Fruit fly (Drosophila melanogaster): ENCODE data around the gene CG3726.

CG3726 gene

dm6 chrX:5900146-5901093 lies 16.5 kb upstream of the CG3726 start, which contains the start of gene Act5C (continued):
- TF ChIP-seq CG11902 (GFP tag; optimal IDR thresholded peaks at IDR 0.05) (peak; percentile 93), lz (GFP tag; optimal IDR thresholded peaks at IDR 0.05) (peak; percentile 97), CG8319 (GFP tag; optimal IDR thresholded peaks at IDR 0.05) (peak; percentile 93), CG15336 (GFP tag; IDR thresholded peaks at IDR 0.05) (peak; percentile 96), acj6 (GFP tag; optimal IDR thresholded peaks at IDR 0.05) (peak; percentile 95), svp (GFP tag) (peak; percentile 99), Ets21C (GFP tag; optimal IDR thresholded peaks at IDR 0.05) (peak; percentile 92), cyc (GFP tag; optimal IDR thresholded peaks at IDR 0.05) (peak; percentile 98), OdsH (GFP tag; optimal IDR thresholded peaks at IDR 0.05) (peak; percentile 96), CG4318 (GFP tag; optimal IDR thresholded peaks at IDR 0.05) (peak; percentile 90), CG10631 (GFP tag; optimal IDR thresholded peaks at IDR 0.05) (peak; percentile 97), eg (GFP tag; IDR thresholded peaks at IDR 0.05) (peak; percentile 98), CG16779 (tag; optimal IDR thresholded peaks at IDR 0.05) (peak; percentile 96), CG34406 (GFP tag; optimal IDR thresholded peaks at IDR 0.05) (peak; percentile 95), CG31627 (GFP tag; optimal IDR thresholded peaks at IDR 0.05) (peak; percentile 96), fd85E (GFP tag; optimal IDR thresholded peaks at IDR 0.05) (peak; percentile 85), Sox15 (GFP tag; optimal IDR thresholded peaks at IDR 0.05) (peak; percentile 93), ss (GFP tag; optimal IDR thresholded peaks at IDR 0.05) (peak; percentile 95 to 98), CG8632 (GFP tag; optimal IDR thresholded peaks at IDR 0.05) (peak; percentile 96), dac (GFP tag; optimal IDR thresholded peaks at IDR 0.05) (peak; percentile 93), Lpt (GFP tag; optimal IDR thresholded peaks at IDR 0.05) (peak; percentile 94), CG3919 (GFP tag; optimal IDR thresholded peaks at IDR 0.05) (peak; percentile 98), Blimp-1 (GFP tag; optimal IDR thresholded peaks at IDR 0.05) (peak; percentile 86), dsx (GFP tag; optimal IDR thresholded peaks at IDR 0.05; ENCODE audit: poor library complexity, severe bottlenecking) (peak; percentile 96), esn (GFP tag; optimal IDR thresholded peaks at IDR 0.05) (peak; percentile 98), CG6792 (GFP tag; optimal IDR thresholded peaks at IDR 0.05) (peak; percentile 97), CG6854 (GFP tag; optimal IDR thresholded peaks at IDR 0.05) (peak; percentile 97), Met (GFP tag; optimal IDR thresholded peaks at IDR 0.05) (peak; percentile 97), topi (GFP tag; optimal IDR thresholded peaks at IDR 0.05) (peak; percentile 98), CG1621 (tag; optimal IDR thresholded peaks at IDR 0.05) (peak; percentile 99)

- no peak for TF ChIP-seq Ets21C (GFP tag; optimal IDR thresholded peaks at IDR 0.05)
- no peak for TF ChIP-seq CG11762 (GFP tag; optimal IDR thresholded peaks at IDR 0.05; ENCODE audit: insufficient read depth)
- TF ChIP-seq CG32006 (GFP tag; optimal IDR thresholded peaks at IDR 0.05), result peak; percentile 10
- peak; percentile 21 for TF ChIP-seq CG10669 (GFP tag; optimal IDR thresholded peaks at IDR 0.05)
- no peak for TF ChIP-seq Hr4 (GFP tag; optimal IDR thresholded peaks at IDR 0.05)
- TF ChIP-seq CG11902 (GFP tag; optimal IDR thresholded peaks at IDR 0.05), result no peak
- peak; percentile 46 for TF ChIP-seq CG3919 (GFP tag; optimal IDR thresholded peaks at IDR 0.05)
- peak; percentile 10 for TF ChIP-seq lz (GFP tag; optimal IDR thresholded peaks at IDR 0.05)
- TF ChIP-seq fd59A (GFP tag; optimal IDR thresholded peaks at IDR 0.05), result no peak
- TF ChIP-seq Hr39 (GFP tag; optimal IDR thresholded peaks at IDR 0.05), result no peak
- TF ChIP-seq Sox102F (GFP tag; optimal IDR thresholded peaks at IDR 0.05), result peak; percentile 71
- peak; percentile 5 for TF ChIP-seq CG16779 (tag; optimal IDR thresholded peaks at IDR 0.05)
- TF ChIP-seq spab (GFP tag; optimal IDR thresholded peaks at IDR 0.05), result no peak
- peak; percentile 5 for TF ChIP-seq Ets96B (tag; optimal IDR thresholded peaks at IDR 0.05)
- peak; percentile 48 for TF ChIP-seq net (GFP tag; optimal IDR thresholded peaks at IDR 0.05)
- peak; percentile 19 for TF ChIP-seq cyc (GFP tag; optimal IDR thresholded peaks at IDR 0.05)
- TF ChIP-seq vri (GFP tag; optimal IDR thresholded peaks at IDR 0.05), result peak; percentile 73
- no peak for TF ChIP-seq Eip93F (GFP tag; optimal IDR thresholded peaks at IDR 0.05)
- TF ChIP-seq Blimp-1 (GFP tag; optimal IDR thresholded peaks at IDR 0.05), result peak; percentile 32
- no peak for TF ChIP-seq CG6276 (GFP tag; optimal IDR thresholded peaks at IDR 0.05)
- TF ChIP-seq CG8119 (GFP tag; IDR thresholded peaks at IDR 0.05), result peak; percentile 32; the same call in 2 of the 3 replicates
- peak; percentile 39 for TF ChIP-seq CG6808 (GFP tag; optimal IDR thresholded peaks at IDR 0.05)
- TF ChIP-seq CG11294 (GFP tag; IDR thresholded peaks at IDR 0.05), result no peak
- TF ChIP-seq Met (GFP tag; optimal IDR thresholded peaks at IDR 0.05), result peak; percentile 16
- TF ChIP-seq achi (GFP tag; optimal IDR thresholded peaks at IDR 0.05), result peak; percentile 19
- peak; percentile 47 for TF ChIP-seq esn (GFP tag; optimal IDR thresholded peaks at IDR 0.05)
Measured at dm6 chrX:5901628-5902213, 15.2 kb upstream of the CG3726 start.

Measured in whole organism, prepupa.